Worm (Caenorhabditis elegans) whole organism, L1 larva: ENCODE data around the gene C47E12.3.

Experiments
- aha-1 ChIP-seq: fragments of 150-350 bp; optimal IDR thresholded peaks from 2 replicates; lab custom pipeline; 2014; ENCODE audit warnings: missing biosample characterization, missing genetic modification characterization
- dpl-1 ChIP-seq, 3 experiments: fragments of 150-350 bp in 2 of 3; sonication (generic microtip) in 1 of 3; optimal IDR thresholded peaks; 2 replicates each; lab custom pipeline; 2014 to 2017; ENCODE audit warnings: missing biosample characterization in 3 of 3, missing genetic modification characterization in 3 of 3, missing genetic modification reagents in 3 of 3
- dsc-1 ChIP-seq: sonication (generic microtip); optimal IDR thresholded peaks from 2 replicates; lab custom pipeline; 2016; ENCODE audit warnings: mild to moderate bottlenecking, missing genetic modification characterization, missing compliant biosample characterization
- elt-3 ChIP-seq, 6 experiments: fragments of 150-350 bp in 1 of 6; sonication (generic microtip); optimal IDR thresholded peaks; 2 replicates each; lab custom pipeline; 2017 to 2018; ENCODE audit warnings: missing biosample characterization in 6 of 6, missing genetic modification characterization in 6 of 6, inconsistent platforms in 1 of 6
- lin-15B ChIP-seq: fragments of 150-350 bp; sonication (generic microtip); optimal IDR thresholded peaks from 3 replicates; lab custom pipeline; 2014; ENCODE audit warnings: missing biosample characterization, missing genetic modification characterization
- nhr-28 ChIP-seq: fragments of 150-350 bp; optimal IDR thresholded peaks from 2 replicates; lab custom pipeline; 2014; ENCODE audit warnings: missing biosample characterization, missing genetic modification characterization
- nhr-85 ChIP-seq: sonication (generic microtip); peaks from one replicate; lab custom pipeline; 2016; ENCODE audit warnings: missing genetic modification characterization, inconsistent platforms, missing compliant biosample characterization
- snpc-4 ChIP-seq: fragments of 150-350 bp; optimal IDR thresholded peaks from 2 replicates; lab custom pipeline; 2014; ENCODE audit warnings: missing biosample characterization, missing genetic modification characterization
- swsn-7 ChIP-seq: sonication (generic microtip); optimal IDR thresholded peaks from 2 replicates; lab custom pipeline; 2016; ENCODE audit warnings: missing genetic modification characterization, missing compliant biosample characterization
- tbx-2 ChIP-seq: sonication (generic microtip); optimal IDR thresholded peaks from 2 replicates; lab custom pipeline; 2016; ENCODE audit warnings: missing genetic modification characterization, missing compliant biosample characterization

- TF ChIP-seq nhr-28: no peak
- TF ChIP-seq snpc-4: no peak
- TF ChIP-seq dpl-1 (GFP tag; optimal IDR thresholded peaks at IDR 0.05; lab: Kevin White, UChicago): no peak
- no peak for TF ChIP-seq aha-1
- TF ChIP-seq lin-15B (tag; lab: Kevin White, UChicago): no peak
- no peak for TF ChIP-seq dsc-1 (tag; lab: Kevin White, UChicago)
- no peak for TF ChIP-seq nhr-85 (tag; lab: Kevin White, UChicago)
- TF ChIP-seq swsn-7 (tag; lab: Kevin White, UChicago): no peak
- TF ChIP-seq tbx-2 (tag; lab: Kevin White, UChicago): no peak
- no peak for TF ChIP-seq elt-3 (tag; optimal IDR thresholded peaks at IDR 0.05; lab: Kevin White, UChicago)
Observed at ce11 chrIV:9993403-9994132, 8.1 kb downstream of the C47E12.3 start.
